Worm (Caenorhabditis elegans) whole organism, L4 larva: ENCODE measurements around the gene tat-4.

ENCODE experiments used
- Y48G9A.11 ChIP-seq: fragments of 200-800 bp; sonication (Bioruptor generic); IDR thresholded peaks from 2 replicates; pipeline ENCODE4 v1.3.6; 2022; ENCODE audit warnings: missing genetic modification reagents, missing genetic modification characterization, missing compliant biosample characterization
- aha-1 ChIP-seq: fragments of 150-350 bp; peaks from one replicate; lab custom pipeline; 2014; ENCODE audit warnings: missing biosample characterization, missing genetic modification characterization
- ama-1 ChIP-seq: fragments of 150-350 bp; optimal IDR thresholded peaks from 2 replicates; lab custom pipeline; 2014; ENCODE audit warnings: inconsistent platforms, mixed read lengths
- ceh-28 ChIP-seq: fragments of 150-350 bp; optimal IDR thresholded peaks from 2 replicates; lab custom pipeline; 2014; ENCODE audit warnings: missing biosample characterization, missing genetic modification reagents, missing genetic modification characterization
- fos-1 ChIP-seq: fragments of 150-350 bp; optimal IDR thresholded peaks from 2 replicates; lab custom pipeline; 2014; ENCODE audit warnings: missing biosample characterization, missing genetic modification characterization
- jun-1 ChIP-seq: fragments of 150-350 bp; optimal IDR thresholded peaks from 2 replicates; lab custom pipeline; 2014; ENCODE audit warnings: missing biosample characterization, missing genetic modification reagents, missing genetic modification characterization
- lin-13 ChIP-seq: fragments of 150-350 bp; optimal IDR thresholded peaks from 2 replicates; lab custom pipeline; 2014; ENCODE audit warnings: missing biosample characterization, missing genetic modification reagents, missing genetic modification characterization
- madf-9 ChIP-seq: fragments of 200-800 bp; sonication (Bioruptor generic); conservative IDR thresholded peaks from 2 replicates; pipeline ENCODE4 v1.3.6; 2022; ENCODE audit warnings: missing genetic modification reagents, missing genetic modification characterization, missing compliant biosample characterization
- nhr-10 ChIP-seq: fragments of 150-350 bp; optimal IDR thresholded peaks from 2 replicates; lab custom pipeline; 2014; ENCODE audit warnings: missing biosample characterization, missing genetic modification characterization
- nhr-77 ChIP-seq: fragments of 150-350 bp; optimal IDR thresholded peaks from 2 replicates; lab custom pipeline; 2014; ENCODE audit warnings: missing biosample characterization, missing genetic modification characterization
- unc-39 ChIP-seq: sonication (generic microtip); optimal IDR thresholded peaks from 2 replicates; lab custom pipeline; 2017; ENCODE audit warnings: missing biosample characterization, missing genetic modification characterization
- zag-1 ChIP-seq: fragments of 150-350 bp; optimal IDR thresholded peaks from 2 replicates; lab custom pipeline; 2014; ENCODE audit warnings: missing biosample characterization, missing genetic modification characterization

- TF ChIP-seq Y48G9A.11 (no peak), madf-9 (GFP tag; lab: Robert Waterston, UW) (no peak), jun-1 (no peak), lin-13 (GFP tag; lab: Kevin White, UChicago) (no peak), unc-39 (tag; lab: Kevin White, UChicago) (no peak), nhr-77 (tag; lab: Kevin White, UChicago) (no peak), nhr-10 (no peak), aha-1 (tag; lab: Kevin White, UChicago) (no peak), zag-1 (no peak), ceh-28 (tag; lab: Kevin White, UChicago) (no peak), ama-1 (no peak), fos-1 (tag; lab: Kevin White, UChicago) (no peak)
These were observed 19.6 kb upstream of the tat-4 start, which contains the start of gene F13H8.3 for ce11 chrII:6263685-6264084.
